Fruit fly (Drosophila melanogaster): ENCODE measurements around the gene CG34267.
A peak's percentile ranks its signal among the peaks of the same experiment; 100 is the strongest.

The CG34267 gene

dm6 chr3L:488612-489011 is 11.6 kb downstream of the CG34267 start:
- no peak for TF ChIP-seq dl (GFP tag; optimal IDR thresholded peaks at IDR 0.05; ENCODE audit: insufficient read depth in 1 of 2, partially characterized antibody in 2 of 2)
- TF ChIP-seq tai (GFP tag; optimal IDR thresholded peaks at IDR 0.05): no peak
- no peak for TF ChIP-seq usp (GFP tag; optimal IDR thresholded peaks at IDR 0.05)
- no peak for TF ChIP-seq brk (GFP tag; optimal IDR thresholded peaks at IDR 0.05)
- TF ChIP-seq psq (GFP tag; optimal IDR thresholded peaks at IDR 0.05): no peak
- no peak for TF ChIP-seq Myc (optimal IDR thresholded peaks at IDR 0.05)
- no peak for TF ChIP-seq Hr83 (GFP tag; optimal IDR thresholded peaks at IDR 0.05; ENCODE audit: poor library complexity, severe bottlenecking)
- no peak for TF ChIP-seq sv (GFP tag; optimal IDR thresholded peaks at IDR 0.05)
- TF ChIP-seq CG9705 (GFP tag; optimal IDR thresholded peaks at IDR 0.05): no peak
- TF ChIP-seq Hnf4 (GFP tag; optimal IDR thresholded peaks at IDR 0.05): no peak
- TF ChIP-seq CG32264 (GFP tag; optimal IDR thresholded peaks at IDR 0.05): no peak
- TF ChIP-seq dmrt93B (GFP tag; optimal IDR thresholded peaks at IDR 0.05): no peak
- TF ChIP-seq jim (GFP tag; optimal IDR thresholded peaks at IDR 0.05): no peak
- TF ChIP-seq Vsx2 (GFP tag; optimal IDR thresholded peaks at IDR 0.05; ENCODE audit: partially characterized antibody): no peak
- TF ChIP-seq GATAd (GFP tag; optimal IDR thresholded peaks at IDR 0.05): no peak
- no peak for TF ChIP-seq br (GFP tag; optimal IDR thresholded peaks at IDR 0.05)
- TF ChIP-seq woc (GFP tag; optimal IDR thresholded peaks at IDR 0.05): no peak
- no peak for TF ChIP-seq HLH106 (tag; optimal IDR thresholded peaks at IDR 0.05)

- TF ChIP-seq psq (GFP tag; optimal IDR thresholded peaks at IDR 0.05) (peak; percentile 85), jim (GFP tag; optimal IDR thresholded peaks at IDR 0.05) (no peak), CrebA (GFP tag; optimal IDR thresholded peaks at IDR 0.05; ENCODE audit: borderline replicate concordance) (peak; percentile 26)
Measured at dm6 chr3L:488159-488558, 12.1 kb downstream of the CG34267 start.

dm6 chr3L:485393-485792 is 14.9 kb downstream of the CG34267 start:
- TF ChIP-seq CG32264 (GFP tag; optimal IDR thresholded peaks at IDR 0.05) (no peak), foxo (GFP tag; optimal IDR thresholded peaks at IDR 0.05) (no peak), Vsx2 (GFP tag; optimal IDR thresholded peaks at IDR 0.05; ENCODE audit: partially characterized antibody) (no peak), dl (GFP tag; optimal IDR thresholded peaks at IDR 0.05; ENCODE audit: insufficient read depth in 1 of 2, partially characterized antibody in 2 of 2) (no peak), HLH106 (tag; optimal IDR thresholded peaks at IDR 0.05) (no peak)

dm6 chr3L:484554-485305 is 15.5 kb downstream of the CG34267 start:
- peak; percentile 20 for TF ChIP-seq fru (GFP tag; optimal IDR thresholded peaks at IDR 0.05)
- no peak for TF ChIP-seq N (GFP tag; optimal IDR thresholded peaks at IDR 0.05)
- TF ChIP-seq dsf (GFP tag; optimal IDR thresholded peaks at IDR 0.05; ENCODE audit: borderline replicate concordance): no peak
- no peak for TF ChIP-seq HLH106 (tag; optimal IDR thresholded peaks at IDR 0.05)
- no peak for TF ChIP-seq Abd-B (GFP tag; optimal IDR thresholded peaks at IDR 0.05)
- TF ChIP-seq psq (GFP tag; optimal IDR thresholded peaks at IDR 0.05): peak; percentile 5
- TF ChIP-seq dmrt93B (GFP tag; optimal IDR thresholded peaks at IDR 0.05): peak; percentile 3
- TF ChIP-seq woc (GFP tag; optimal IDR thresholded peaks at IDR 0.05): peak; percentile 44

dm6 chr3L:483818-484217 is 16.4 kb downstream of the CG34267 start:
- TF ChIP-seq CG9705 (GFP tag; optimal IDR thresholded peaks at IDR 0.05) (no peak), GATAd (GFP tag; optimal IDR thresholded peaks at IDR 0.05) (no peak), Vsx2 (GFP tag; optimal IDR thresholded peaks at IDR 0.05; ENCODE audit: partially characterized antibody) (no peak), Hnf4 (GFP tag; optimal IDR thresholded peaks at IDR 0.05) (no peak), dmrt93B (GFP tag; optimal IDR thresholded peaks at IDR 0.05) (no peak), rgr (GFP tag; optimal IDR thresholded peaks at IDR 0.05) (no peak), Myc (optimal IDR thresholded peaks at IDR 0.05) (no peak), fru (GFP tag; optimal IDR thresholded peaks at IDR 0.05) (no peak), foxo (GFP tag; optimal IDR thresholded peaks at IDR 0.05) (no peak), br (GFP tag; optimal IDR thresholded peaks at IDR 0.05) (no peak)

- no peak for TF ChIP-seq br (GFP tag; optimal IDR thresholded peaks at IDR 0.05)
- no peak for TF ChIP-seq CG32264 (GFP tag; optimal IDR thresholded peaks at IDR 0.05)
- TF ChIP-seq HLH106 (tag; optimal IDR thresholded peaks at IDR 0.05): no peak
- TF ChIP-seq Dif (GFP tag; optimal IDR thresholded peaks at IDR 0.05; ENCODE audit: partially characterized antibody): no peak
- TF ChIP-seq dsf (GFP tag; optimal IDR thresholded peaks at IDR 0.05; ENCODE audit: borderline replicate concordance): no peak
Measured at dm6 chr3L:473064-473463, 27.2 kb downstream of the CG34267 start.

All from whole organism, wandering third instar larva.